Worm (Caenorhabditis elegans) whole organism, L4 larva: Measurements from ENCODE around the gene gly-6.
A peak's percentile ranks its signal among the peaks of the same experiment; 100 is the strongest.

Experiments used
- F10B5.3 ChIP-seq: sonication (generic microtip); optimal IDR thresholded peaks from 2 replicates; lab custom pipeline; 2016; ENCODE audit warnings: mild to moderate bottlenecking, missing genetic modification characterization, missing compliant biosample characterization
- F37D6.2 ChIP-seq: sonication (generic microtip); optimal IDR thresholded peaks from 2 replicates; lab custom pipeline; 2016; ENCODE audit warnings: mild to moderate bottlenecking, missing genetic modification characterization, missing compliant biosample characterization
- T20F7.1 ChIP-seq: fragments of 200-800 bp; sonication (Bioruptor generic); optimal IDR thresholded peaks from 2 replicates; lab custom pipeline; 2018; ENCODE audit warnings: mild to moderate bottlenecking, missing genetic modification characterization, missing compliant biosample characterization
- T26A8.4 ChIP-seq: fragments of 200-800 bp; sonication (Bioruptor generic); IDR thresholded peaks from 2 replicates; pipeline ENCODE4 v1.3.6; 2022; ENCODE audit warnings: missing genetic modification characterization, missing compliant biosample characterization
- Y5F2A.4 ChIP-seq: fragments of 200-800 bp; sonication (Bioruptor generic); optimal IDR thresholded peaks from 2 replicates; lab custom pipeline; 2018; ENCODE audit warnings: mild to moderate bottlenecking, missing genetic modification characterization, missing compliant biosample characterization
- Y75B8A.6 ChIP-seq: fragments of 200-800 bp; sonication (Bioruptor generic); IDR thresholded peaks from 2 replicates; pipeline ENCODE4 v1.3.6; 2022; ENCODE audit warnings: missing genetic modification reagents, missing genetic modification characterization, missing compliant biosample characterization
- ZK337.2 ChIP-seq: fragments of 200-800 bp; sonication (Bioruptor generic); IDR thresholded peaks from 2 replicates; pipeline ENCODE4 v1.3.6; 2022; ENCODE audit warnings: missing genetic modification reagents, missing genetic modification characterization, missing compliant biosample characterization
- aha-1 ChIP-seq: fragments of 150-350 bp; peaks from one replicate; lab custom pipeline; 2014; ENCODE audit warnings: missing biosample characterization, missing genetic modification characterization
- aly-2 ChIP-seq: sonication (generic microtip); optimal IDR thresholded peaks from 2 replicates; lab custom pipeline; 2018; ENCODE audit warnings: missing biosample characterization, missing genetic modification characterization
- ceh-28 ChIP-seq: fragments of 150-350 bp; optimal IDR thresholded peaks from 2 replicates; lab custom pipeline; 2014; ENCODE audit warnings: missing biosample characterization, missing genetic modification reagents, missing genetic modification characterization
- ceh-32 ChIP-seq: sonication (generic microtip); optimal IDR thresholded peaks from 2 replicates; lab custom pipeline; 2016; ENCODE audit warnings: mild to moderate bottlenecking, missing genetic modification characterization, missing compliant biosample characterization; ENCODE audit not compliant: poor library complexity
- ceh-44 ChIP-seq: fragments of 200-800 bp; sonication (Bioruptor generic); IDR thresholded peaks from 2 replicates; pipeline ENCODE4 v1.3.6; 2022; ENCODE audit warnings: missing genetic modification reagents, missing genetic modification characterization, missing compliant biosample characterization
- ces-1 ChIP-seq: fragments of 150-350 bp; sonication (generic microtip); optimal IDR thresholded peaks from 4 replicates; lab custom pipeline; 2014; ENCODE audit warnings: missing biosample characterization, missing genetic modification reagents, missing genetic modification characterization
- cey-2 ChIP-seq: sonication (generic microtip); optimal IDR thresholded peaks from 3 replicates; lab custom pipeline; 2017; ENCODE audit warnings: missing genetic modification characterization, mild to moderate bottlenecking, missing compliant biosample characterization, antibody characterized with exemption, borderline replicate concordance; ENCODE audit not compliant: insufficient read depth
- daf-16 ChIP-seq, 3 experiments: sonication (generic microtip); optimal IDR thresholded peaks; 2 replicates each; lab custom pipeline; 2016 to 2017; ENCODE audit warnings: missing genetic modification characterization in 3 of 3, missing genetic modification reagents in 3 of 3, mild to moderate bottlenecking in 2 of 3, missing compliant biosample characterization in 2 of 3, missing biosample characterization in 1 of 3, moderate library complexity in 1 of 3
- daf-19 ChIP-seq: fragments of 200-800 bp; sonication (Bioruptor generic); conservative IDR thresholded peaks from 2 replicates; pipeline ENCODE4 v1.3.6; 2022; ENCODE audit warnings: missing genetic modification characterization, missing compliant biosample characterization
- dmd-9 ChIP-seq: fragments of 200-800 bp; sonication (Bioruptor generic); IDR thresholded peaks from 2 replicates; pipeline ENCODE4 v1.3.6; 2022; ENCODE audit warnings: missing genetic modification reagents, missing genetic modification characterization, missing compliant biosample characterization
- dve-1 ChIP-seq: sonication (generic microtip); optimal IDR thresholded peaks from 2 replicates; lab custom pipeline; 2017; ENCODE audit warnings: antibody characterized with exemption, mild to moderate bottlenecking, missing genetic modification characterization, missing compliant biosample characterization; ENCODE audit not compliant: insufficient read depth
- egl-27 ChIP-seq: sonication (generic microtip); optimal IDR thresholded peaks from 3 replicates; lab custom pipeline; 2017; ENCODE audit warnings: missing biosample characterization, missing genetic modification reagents, missing genetic modification characterization
- fkh-10 ChIP-seq: fragments of 150-350 bp; optimal IDR thresholded peaks from 2 replicates; lab custom pipeline; 2014; ENCODE audit warnings: missing biosample characterization, missing genetic modification reagents, missing genetic modification characterization
- fos-1 ChIP-seq: fragments of 150-350 bp; optimal IDR thresholded peaks from 2 replicates; lab custom pipeline; 2014; ENCODE audit warnings: missing biosample characterization, missing genetic modification characterization
- lin-13 ChIP-seq: fragments of 150-350 bp; optimal IDR thresholded peaks from 2 replicates; lab custom pipeline; 2014; ENCODE audit warnings: missing biosample characterization, missing genetic modification reagents, missing genetic modification characterization
- lin-38 ChIP-seq: fragments of 200-800 bp; sonication (Bioruptor generic); IDR thresholded peaks from 2 replicates; pipeline ENCODE4 v1.3.6; 2022; ENCODE audit warnings: missing genetic modification reagents, missing genetic modification characterization, missing compliant biosample characterization
- lsy-2 ChIP-seq, 2 experiments: fragments of 150-350 bp in 1 of 2; sonication (generic microtip) in 1 of 2; optimal IDR thresholded peaks; 2 replicates each; lab custom pipeline; 2014 to 2017; ENCODE audit warnings: missing biosample characterization in 2 of 2, missing genetic modification characterization in 2 of 2
- mdl-1 ChIP-seq, 2 experiments: fragments of 150-350 bp in 1 of 2; sonication (generic microtip) in 1 of 2; optimal IDR thresholded peaks; 2 replicates each; lab custom pipeline; 2014 to 2017; ENCODE audit warnings: missing biosample characterization in 2 of 2, missing genetic modification characterization in 2 of 2
- nhr-102 ChIP-seq: sonication (generic microtip); optimal IDR thresholded peaks from 2 replicates; lab custom pipeline; 2016; ENCODE audit warnings: mild to moderate bottlenecking, missing genetic modification characterization, moderate library complexity, missing compliant biosample characterization
- nhr-11 ChIP-seq: fragments of 150-350 bp; optimal IDR thresholded peaks from 2 replicates; lab custom pipeline; 2014; ENCODE audit warnings: missing biosample characterization, missing genetic modification characterization
- nhr-237 ChIP-seq: sonication (generic microtip); optimal IDR thresholded peaks from 2 replicates; lab custom pipeline; 2017; ENCODE audit warnings: missing biosample characterization, missing genetic modification characterization
- nhr-28 ChIP-seq: fragments of 150-350 bp; optimal IDR thresholded peaks from 2 replicates; lab custom pipeline; 2014; ENCODE audit warnings: missing biosample characterization, missing genetic modification characterization
- nhr-6 ChIP-seq: fragments of 150-350 bp; optimal IDR thresholded peaks from 2 replicates; lab custom pipeline; 2014; ENCODE audit warnings: missing biosample characterization, missing genetic modification characterization
- nhr-77 ChIP-seq: fragments of 150-350 bp; optimal IDR thresholded peaks from 2 replicates; lab custom pipeline; 2014; ENCODE audit warnings: missing biosample characterization, missing genetic modification characterization
- pha-4 ChIP-seq, 2 experiments: fragments of 150-350 bp in 1 of 2; fragments of 200-800 bp in 1 of 2; sonication (Bioruptor generic) in 1 of 2; IDR thresholded peaks in 1 of 2; optimal IDR thresholded peaks in 1 of 2; 2 replicates each; pipeline versions ENCODE4 v1.3.6 to Lab custom; 2014 to 2022; ENCODE audit warnings: missing genetic modification characterization in 2 of 2, missing genetic modification reagents in 2 of 2, missing biosample characterization in 1 of 2, missing compliant biosample characterization in 1 of 2
- pqm-1 ChIP-seq: sonication (generic microtip); optimal IDR thresholded peaks from 2 replicates; lab custom pipeline; 2017; ENCODE audit warnings: missing biosample characterization, missing genetic modification characterization
- rbr-2 ChIP-seq: sonication (generic microtip); optimal IDR thresholded peaks from 2 replicates; lab custom pipeline; 2016; ENCODE audit warnings: missing genotype, missing genetic modification characterization, missing compliant biosample characterization
- saeg-2 ChIP-seq: fragments of 200-800 bp; sonication (Bioruptor generic); IDR thresholded peaks from 2 replicates; pipeline ENCODE4 v1.3.6; 2022; ENCODE audit warnings: missing genetic modification reagents, missing genetic modification characterization, missing compliant biosample characterization
- sdz-12 ChIP-seq: fragments of 200-800 bp; sonication (Bioruptor generic); optimal IDR thresholded peaks from 2 replicates; lab custom pipeline; 2018; ENCODE audit warnings: mild to moderate bottlenecking, missing genetic modification characterization, missing compliant biosample characterization
- snpc-1.2 ChIP-seq: fragments of 200-800 bp; sonication (Bioruptor generic); IDR thresholded peaks from 2 replicates; pipeline ENCODE4 v1.3.6; 2022; ENCODE audit warnings: missing genetic modification reagents, missing genetic modification characterization, missing compliant biosample characterization
- tra-1 ChIP-seq: fragments of 200-800 bp; sonication (Bioruptor generic); IDR thresholded peaks from 2 replicates; pipeline ENCODE4 v1.3.6; 2022; ENCODE audit warnings: missing genetic modification reagents, missing genetic modification characterization, missing compliant biosample characterization
- unc-130 ChIP-seq: sonication (generic microtip); optimal IDR thresholded peaks from 2 replicates; lab custom pipeline; 2016; ENCODE audit warnings: missing genetic modification reagents, missing genetic modification characterization, missing compliant biosample characterization
- unc-62 ChIP-seq, 3 experiments: fragments of 150-350 bp in 1 of 3; sonication (generic microtip); optimal IDR thresholded peaks in 2 of 3; peaks in 1 of 3; 1 replicate in 1 of 3; 2 replicates in 2 of 3; lab custom pipeline; 2014 to 2017; ENCODE audit warnings: missing biosample characterization in 3 of 3, missing genetic modification characterization in 3 of 3, missing genetic modification reagents in 3 of 3, missing genotype in 1 of 3
- vab-7 ChIP-seq: fragments of 200-800 bp; sonication (Bioruptor generic); IDR thresholded peaks from 2 replicates; pipeline ENCODE4 v1.3.6; 2022; ENCODE audit warnings: missing genetic modification reagents, missing genetic modification characterization, missing compliant biosample characterization
- zag-1 ChIP-seq: fragments of 150-350 bp; optimal IDR thresholded peaks from 2 replicates; lab custom pipeline; 2014; ENCODE audit warnings: missing biosample characterization, missing genetic modification characterization
- zip-11 ChIP-seq: fragments of 200-800 bp; sonication (Bioruptor generic); IDR thresholded peaks from 2 replicates; pipeline ENCODE4 v1.3.6; 2022; ENCODE audit warnings: missing genetic modification characterization, missing compliant biosample characterization
- zip-2 ChIP-seq: fragments of 150-350 bp; optimal IDR thresholded peaks from 2 replicates; lab custom pipeline; 2014; ENCODE audit warnings: missing biosample characterization, missing genetic modification characterization
- ztf-7 ChIP-seq: fragments of 150-350 bp; optimal IDR thresholded peaks from 2 replicates; lab custom pipeline; 2014; ENCODE audit warnings: missing biosample characterization, missing genetic modification characterization

gly-6 gene

ce11 chrIII:4314502-4314901 lies 16.5 kb downstream of the gly-6 start:
- TF ChIP-seq dmd-9 (GFP tag; lab: Robert Waterston, UW) (no peak), nhr-28 (tag; lab: Kevin White, UChicago) (peak; percentile 22), pqm-1 (tag; lab: Kevin White, UChicago) (peak; percentile 80), T20F7.1 (GFP tag; lab: Kevin White, UChicago) (peak; percentile 2), daf-16 (GFP tag; optimal IDR thresholded peaks at IDR 0.05; lab: Kevin White, UChicago) (no peak), daf-16 (tag; optimal IDR thresholded peaks at IDR 0.05; lab: Kevin White, UChicago) (peak; percentile 36), mdl-1 (tag; optimal IDR thresholded peaks at IDR 0.05; lab: Kevin White, UChicago) (no peak), dve-1 (tag; lab: Kevin White, UChicago) (peak; percentile 22), ceh-28 (tag; lab: Kevin White, UChicago) (peak; percentile 41)

- TF ChIP-seq cey-2 (tag; lab: Kevin White, UChicago): no peak
- TF ChIP-seq daf-16 (GFP tag; optimal IDR thresholded peaks at IDR 0.05; lab: Kevin White, UChicago): no peak
- peak; percentile 71 for TF ChIP-seq daf-16 (tag; optimal IDR thresholded peaks at IDR 0.05; lab: Kevin White, UChicago)
- TF ChIP-seq ceh-32 (tag; lab: Kevin White, UChicago): no peak
- peak; percentile 12 to 92 for TF ChIP-seq lsy-2 (tag; optimal IDR thresholded peaks at IDR 0.05; lab: Kevin White, UChicago)
- TF ChIP-seq nhr-237 (tag; lab: Kevin White, UChicago): no peak
- TF ChIP-seq nhr-11 (tag; lab: Kevin White, UChicago): peak; percentile 44
- TF ChIP-seq ces-1 (GFP tag; lab: Kevin White, UChicago): no peak
- TF ChIP-seq vab-7 (GFP tag; lab: Robert Waterston, UW): no peak
- TF ChIP-seq pqm-1 (tag; lab: Kevin White, UChicago): no peak
- no peak for TF ChIP-seq F37D6.2 (tag; lab: Kevin White, UChicago)
- TF ChIP-seq fkh-10: peak; percentile 3
- TF ChIP-seq F10B5.3: no peak
- TF ChIP-seq lin-13: peak; percentile 40
- no peak for TF ChIP-seq zag-1 (tag; lab: Kevin White, UChicago)
- no peak for TF ChIP-seq T26A8.4 (GFP tag; lab: Robert Waterston, UW)
- no peak for TF ChIP-seq nhr-102 (tag; lab: Kevin White, UChicago)
- TF ChIP-seq aha-1 (tag; lab: Kevin White, UChicago): peak; percentile 73
- TF ChIP-seq zip-2 (tag; lab: Kevin White, UChicago): no peak
- no peak for TF ChIP-seq pha-4 (GFP tag; IDR thresholded peaks at IDR 0.05; lab: Robert Waterston, UW)
- no peak for TF ChIP-seq pha-4 (tag; optimal IDR thresholded peaks at IDR 0.05; lab: Kevin White, UChicago)
- TF ChIP-seq egl-27 (tag; lab: Kevin White, UChicago): no peak
- peak; percentile 44 for TF ChIP-seq nhr-77 (tag; lab: Kevin White, UChicago)
- TF ChIP-seq unc-62 (GFP tag; optimal IDR thresholded peaks at IDR 0.05 in 1 of 2; lab: Kevin White, UChicago): no peak
- no peak for TF ChIP-seq unc-62 (tag; optimal IDR thresholded peaks at IDR 0.05; lab: Kevin White, UChicago)
- TF ChIP-seq fos-1 (tag; lab: Kevin White, UChicago): no peak
- peak; percentile 21 for TF ChIP-seq rbr-2 (tag; lab: Kevin White, UChicago)
- TF ChIP-seq T20F7.1 (GFP tag; lab: Kevin White, UChicago): peak; percentile 98
- TF ChIP-seq sdz-12 (GFP tag; lab: Kevin White, UChicago): no peak
- TF ChIP-seq Y5F2A.4 (GFP tag; lab: Kevin White, UChicago): no peak
- TF ChIP-seq aly-2 (tag; lab: Kevin White, UChicago): no peak
- TF ChIP-seq ceh-44 (GFP tag; lab: Robert Waterston, UW): no peak
- no peak for TF ChIP-seq ZK337.2 (GFP tag; lab: Robert Waterston, UW)
- TF ChIP-seq lin-38 (GFP tag; lab: Robert Waterston, UW): peak; percentile 50
- no peak for TF ChIP-seq snpc-1.2 (GFP tag; lab: Robert Waterston, UW)
- peak; percentile 39 for TF ChIP-seq nhr-6 (tag; lab: Kevin White, UChicago)
- TF ChIP-seq nhr-28 (tag; lab: Kevin White, UChicago): peak; percentile 69
- peak; percentile 46 for TF ChIP-seq unc-130 (GFP tag; lab: Kevin White, UChicago)
- no peak for TF ChIP-seq daf-19
- TF ChIP-seq ztf-7 (tag; lab: Kevin White, UChicago): no peak
- TF ChIP-seq saeg-2: no peak
- TF ChIP-seq Y75B8A.6 (GFP tag; lab: Robert Waterston, UW): no peak
- TF ChIP-seq zip-11 (GFP tag; lab: Robert Waterston, UW): no peak
- TF ChIP-seq dve-1 (tag; lab: Kevin White, UChicago): peak; percentile 92
- no peak for TF ChIP-seq tra-1 (GFP tag; lab: Robert Waterston, UW)
Observed at ce11 chrIII:4313061-4313962, 17.7 kb downstream of the gly-6 start, which contains the start of the genes evl-14 and dcn-1. Gene evl-14, minus strand, starts transcription at chrIII:4313128. Gene dcn-1, plus strand, starts transcription at chrIII:4313912.
